Worm (Caenorhabditis elegans): ENCODE results near the gene dpm-3.

The dpm-3 gene

DNA sequence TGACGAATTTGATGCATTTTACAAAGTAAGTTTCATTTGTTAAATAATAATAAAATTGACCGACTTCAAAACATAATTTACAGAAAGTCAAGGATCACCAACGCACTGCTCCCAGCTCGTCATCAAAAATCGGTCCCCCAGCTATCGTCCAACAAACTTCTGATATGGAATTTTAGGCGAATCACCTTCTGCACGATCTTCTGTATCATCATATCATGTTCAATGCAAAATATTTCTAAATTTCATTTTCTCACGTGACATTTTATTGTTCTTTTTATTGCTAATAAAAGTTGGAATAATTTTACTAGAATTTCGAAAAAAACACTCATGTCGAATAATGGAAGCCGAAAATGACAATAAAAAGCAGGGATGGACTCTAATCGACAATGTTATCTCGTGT, 18.8 kb downstream of the dpm-3 start, which contains the start of gene acl-13:
Gene acl-13, plus strand, starts transcription at position 301 of the 400 bp plus-strand sequence.
- TF ChIP-seq ceh-13 (GFP tag; optimal IDR thresholded peaks at IDR 0.05): no peak
- TF ChIP-seq ama-1 (optimal IDR thresholded peaks at IDR 0.05): no peak
- no peak for TF ChIP-seq tbx-11 (GFP tag; IDR thresholded peaks at IDR 0.05)
- no peak for TF ChIP-seq sea-1 (GFP tag; conservative IDR thresholded peaks at IDR 0.05)
- TF ChIP-seq scrt-1 (GFP tag; IDR thresholded peaks at IDR 0.05): no peak
- no peak for TF ChIP-seq hmg-4 (GFP tag; optimal IDR thresholded peaks at IDR 0.05)
- no peak for TF ChIP-seq aly-1 (tag; optimal IDR thresholded peaks at IDR 0.05)
- no peak for TF ChIP-seq hnd-1 (tag; optimal IDR thresholded peaks at IDR 0.05)
- no peak for TF ChIP-seq ceh-36 (tag; optimal IDR thresholded peaks at IDR 0.05)
- no peak for TF ChIP-seq flt-1 (GFP tag; IDR thresholded peaks at IDR 0.05)
- TF ChIP-seq tbx-37 (GFP tag; conservative IDR thresholded peaks at IDR 0.05): no peak
- no peak for TF ChIP-seq ets-7 (tag; optimal IDR thresholded peaks at IDR 0.05)
- no peak for TF ChIP-seq B0310.2 (tag; optimal IDR thresholded peaks at IDR 0.05)
- TF ChIP-seq hmbx-1 (tag; optimal IDR thresholded peaks at IDR 0.05): no peak
- no peak for TF ChIP-seq tra-4 (tag; optimal IDR thresholded peaks at IDR 0.05)
- no peak for TF ChIP-seq pes-1 (GFP tag; IDR thresholded peaks at IDR 0.05)
- TF ChIP-seq F13C5.2 (tag; optimal IDR thresholded peaks at IDR 0.05): no peak

DNA sequence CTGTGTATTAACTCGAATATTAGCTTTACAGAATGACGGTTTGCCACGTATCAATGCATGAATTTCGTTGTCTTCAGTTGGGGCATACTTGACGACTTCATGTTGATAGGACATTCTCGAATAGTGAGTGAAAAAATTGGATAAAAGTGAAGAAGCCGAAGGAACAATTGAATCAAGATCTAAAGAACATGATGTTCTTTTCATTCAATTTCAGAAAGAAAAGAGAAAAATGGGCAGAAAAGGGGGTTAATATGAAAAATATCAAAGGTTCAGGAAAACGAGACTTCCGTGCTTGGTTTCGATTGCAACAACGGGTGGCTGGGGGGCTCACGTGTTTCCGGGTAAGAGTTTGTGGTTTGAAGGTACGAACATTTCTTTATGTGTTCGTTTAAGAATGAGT, 23.2 kb downstream of the dpm-3 start:
- TF ChIP-seq sea-1 (GFP tag; conservative IDR thresholded peaks at IDR 0.05): no peak
- no peak for TF ChIP-seq ceh-13 (GFP tag; optimal IDR thresholded peaks at IDR 0.05)
- no peak for TF ChIP-seq ets-7 (tag; optimal IDR thresholded peaks at IDR 0.05)
- TF ChIP-seq pes-1 (GFP tag; IDR thresholded peaks at IDR 0.05): no peak
- TF ChIP-seq aly-1 (tag; optimal IDR thresholded peaks at IDR 0.05): no peak
- TF ChIP-seq flt-1 (GFP tag; IDR thresholded peaks at IDR 0.05): no peak
- TF ChIP-seq B0310.2 (tag; optimal IDR thresholded peaks at IDR 0.05): no peak
- no peak for TF ChIP-seq hnd-1 (tag; optimal IDR thresholded peaks at IDR 0.05)
- TF ChIP-seq tbx-11 (GFP tag; IDR thresholded peaks at IDR 0.05): no peak
- TF ChIP-seq F13C5.2 (tag; optimal IDR thresholded peaks at IDR 0.05): no peak
- TF ChIP-seq tra-4 (tag; optimal IDR thresholded peaks at IDR 0.05): no peak
- TF ChIP-seq hmbx-1 (tag; optimal IDR thresholded peaks at IDR 0.05): no peak
- no peak for TF ChIP-seq ama-1 (optimal IDR thresholded peaks at IDR 0.05)
- TF ChIP-seq tbx-37 (GFP tag; conservative IDR thresholded peaks at IDR 0.05): no peak
- TF ChIP-seq hmg-4 (GFP tag; optimal IDR thresholded peaks at IDR 0.05): no peak
- TF ChIP-seq ceh-36 (tag; optimal IDR thresholded peaks at IDR 0.05): no peak
- TF ChIP-seq scrt-1 (GFP tag; IDR thresholded peaks at IDR 0.05): no peak

DNA sequence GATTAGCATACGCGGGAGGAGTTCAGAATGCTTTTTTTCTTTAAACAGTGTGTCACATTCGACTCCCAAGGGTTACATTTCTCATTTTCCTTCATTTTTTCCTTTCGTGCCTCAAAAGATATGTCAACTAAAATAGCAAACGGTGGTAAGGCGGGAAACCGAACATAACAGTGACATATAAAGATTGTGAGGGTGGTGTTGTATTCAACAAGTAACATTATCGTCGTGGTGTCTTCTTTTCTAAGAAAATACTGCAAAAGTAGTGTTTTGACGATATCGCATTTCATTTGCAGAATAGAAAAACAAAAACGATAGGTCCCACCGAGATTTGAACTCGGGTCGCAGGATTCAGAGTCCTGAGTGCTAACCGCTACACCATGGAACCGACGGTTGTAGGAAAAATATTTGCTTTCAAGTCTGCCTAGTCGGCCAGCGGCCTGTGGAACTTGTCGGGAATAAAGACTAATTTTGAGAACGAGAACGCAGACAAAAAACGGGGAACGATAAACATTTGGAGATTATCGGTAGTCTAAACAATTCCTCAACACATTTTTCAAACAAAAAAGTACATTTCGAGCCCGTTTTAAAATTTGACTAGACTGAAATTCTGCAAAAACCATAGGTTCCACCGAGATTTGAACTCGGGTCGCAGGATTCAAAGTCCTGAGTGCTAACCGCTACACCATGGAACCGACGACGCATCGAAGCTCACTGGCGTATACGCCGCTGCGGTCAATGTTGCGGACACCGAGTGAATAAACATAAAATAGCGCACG, 25.4 kb downstream of the dpm-3 start:
- TF ChIP-seq F13C5.2 (tag; optimal IDR thresholded peaks at IDR 0.05) (no peak), sea-1 (GFP tag; conservative IDR thresholded peaks at IDR 0.05) (peak; percentile 60; the same call in 1 of the 2 replicates), ama-1 (optimal IDR thresholded peaks at IDR 0.05) (no peak), hnd-1 (tag; optimal IDR thresholded peaks at IDR 0.05) (no peak), flt-1 (GFP tag; IDR thresholded peaks at IDR 0.05) (peak; percentile 46; the same call in 1 of the 2 replicates), B0310.2 (tag; optimal IDR thresholded peaks at IDR 0.05) (no peak), ceh-13 (GFP tag; optimal IDR thresholded peaks at IDR 0.05) (no peak), pes-1 (GFP tag; IDR thresholded peaks at IDR 0.05) (peak; percentile 58; the same call in 1 of the 2 replicates), hmbx-1 (tag; optimal IDR thresholded peaks at IDR 0.05) (no peak), hmg-4 (GFP tag; optimal IDR thresholded peaks at IDR 0.05) (peak; percentile 31), tbx-11 (GFP tag; IDR thresholded peaks at IDR 0.05) (0 out of 2 replicates have a peak, but pooled peaks have one; percentile 45), scrt-1 (GFP tag; IDR thresholded peaks at IDR 0.05) (0 out of 2 replicates have a peak, but pooled peaks have one; percentile 35), ceh-36 (tag; optimal IDR thresholded peaks at IDR 0.05) (peak; percentile 29), tra-4 (tag; optimal IDR thresholded peaks at IDR 0.05) (no peak), tbx-37 (GFP tag; conservative IDR thresholded peaks at IDR 0.05) (peak; percentile 57), ets-7 (tag; optimal IDR thresholded peaks at IDR 0.05) (no peak), aly-1 (tag; optimal IDR thresholded peaks at IDR 0.05) (no peak)

DNA sequence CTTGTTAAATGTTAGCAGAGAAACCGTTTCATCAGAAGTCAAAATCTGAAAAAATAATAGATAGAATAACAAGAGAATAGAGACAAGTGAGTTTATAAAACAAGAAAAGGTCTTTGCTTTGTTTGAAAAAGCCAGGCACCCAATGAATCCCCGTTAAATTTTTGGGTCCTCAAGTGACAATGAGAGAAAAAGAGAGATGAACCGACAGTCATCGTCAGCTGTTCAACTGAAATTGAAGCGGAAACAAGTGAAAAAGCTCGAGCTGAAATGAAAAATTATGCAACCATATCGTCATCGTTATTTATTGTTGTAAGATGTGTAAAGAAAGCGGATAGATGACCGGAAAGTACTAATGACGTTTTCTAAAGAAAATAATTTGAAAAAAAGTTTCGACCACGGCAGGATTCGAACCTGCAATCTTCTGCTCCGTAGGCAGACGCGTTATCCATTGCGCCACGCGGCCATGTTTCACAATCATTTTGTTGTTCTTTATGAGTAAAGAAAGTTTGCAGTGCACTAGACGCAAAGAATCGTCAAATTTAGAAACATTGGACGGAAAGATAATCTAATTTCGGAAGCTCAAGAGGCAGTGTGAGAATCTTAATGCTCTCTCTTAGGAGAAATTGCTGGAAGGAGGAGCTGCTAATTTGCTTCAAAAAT, 26.3 kb downstream of the dpm-3 start, which contains the start of gene F08G5.3:
Gene F08G5.3, minus strand, starts transcription at position 51 of the 660 bp plus-strand sequence.
- no peak for TF ChIP-seq hmbx-1 (tag; optimal IDR thresholded peaks at IDR 0.05)
- TF ChIP-seq hnd-1 (tag; optimal IDR thresholded peaks at IDR 0.05): no peak
- TF ChIP-seq hmg-4 (GFP tag; optimal IDR thresholded peaks at IDR 0.05): no peak
- TF ChIP-seq tbx-37 (GFP tag; conservative IDR thresholded peaks at IDR 0.05): 0 out of 2 replicates have a peak, but pooled peaks have one; percentile 15
- TF ChIP-seq aly-1 (tag; optimal IDR thresholded peaks at IDR 0.05): no peak
- TF ChIP-seq scrt-1 (GFP tag; IDR thresholded peaks at IDR 0.05): peak; percentile 57; the same call in 1 of the 2 replicates
- TF ChIP-seq pes-1 (GFP tag; IDR thresholded peaks at IDR 0.05): peak; percentile 77
- TF ChIP-seq sea-1 (GFP tag; conservative IDR thresholded peaks at IDR 0.05): 0 out of 2 replicates have a peak, but pooled peaks have one; percentile 9
- TF ChIP-seq flt-1 (GFP tag; IDR thresholded peaks at IDR 0.05): peak; percentile 43; the same call in 1 of the 2 replicates
- no peak for TF ChIP-seq ets-7 (tag; optimal IDR thresholded peaks at IDR 0.05)
- no peak for TF ChIP-seq B0310.2 (tag; optimal IDR thresholded peaks at IDR 0.05)
- peak; percentile 0 for TF ChIP-seq F13C5.2 (tag; optimal IDR thresholded peaks at IDR 0.05)
- no peak for TF ChIP-seq ceh-13 (GFP tag; optimal IDR thresholded peaks at IDR 0.05)
- no peak for TF ChIP-seq tbx-11 (GFP tag; IDR thresholded peaks at IDR 0.05)
- TF ChIP-seq ceh-36 (tag; optimal IDR thresholded peaks at IDR 0.05): no peak

DNA sequence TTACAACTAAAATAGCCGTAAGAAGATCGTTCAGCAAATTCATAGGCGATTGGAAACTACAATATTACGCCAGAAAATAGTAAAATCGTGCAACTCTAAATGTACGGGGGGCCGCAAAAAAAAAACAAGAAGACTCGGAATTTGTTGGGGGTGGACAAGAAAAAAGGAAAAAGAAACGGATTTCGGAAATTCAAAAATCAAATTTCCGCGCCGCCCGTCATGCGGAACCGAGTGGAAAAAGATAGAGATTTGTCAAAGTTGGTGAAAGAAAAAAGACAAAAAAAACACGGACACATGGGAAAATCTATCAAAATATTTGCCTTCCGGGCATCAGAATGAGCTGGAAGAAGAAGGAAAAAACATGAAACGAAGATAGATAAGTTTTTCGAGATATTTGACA, 27.9 kb downstream of the dpm-3 start:
- TF ChIP-seq B0310.2 (tag; optimal IDR thresholded peaks at IDR 0.05) (no peak), scrt-1 (GFP tag; IDR thresholded peaks at IDR 0.05) (no peak), hmbx-1 (tag; optimal IDR thresholded peaks at IDR 0.05) (no peak), pes-1 (GFP tag; IDR thresholded peaks at IDR 0.05) (no peak), ceh-13 (GFP tag; optimal IDR thresholded peaks at IDR 0.05) (no peak), sea-1 (GFP tag; conservative IDR thresholded peaks at IDR 0.05) (no peak), F13C5.2 (tag; optimal IDR thresholded peaks at IDR 0.05) (no peak), tra-4 (tag; optimal IDR thresholded peaks at IDR 0.05) (no peak), hnd-1 (tag; optimal IDR thresholded peaks at IDR 0.05) (no peak), ama-1 (optimal IDR thresholded peaks at IDR 0.05) (no peak), flt-1 (GFP tag; IDR thresholded peaks at IDR 0.05) (no peak), tbx-37 (GFP tag; conservative IDR thresholded peaks at IDR 0.05) (no peak), hmg-4 (GFP tag; optimal IDR thresholded peaks at IDR 0.05) (no peak)

DNA sequence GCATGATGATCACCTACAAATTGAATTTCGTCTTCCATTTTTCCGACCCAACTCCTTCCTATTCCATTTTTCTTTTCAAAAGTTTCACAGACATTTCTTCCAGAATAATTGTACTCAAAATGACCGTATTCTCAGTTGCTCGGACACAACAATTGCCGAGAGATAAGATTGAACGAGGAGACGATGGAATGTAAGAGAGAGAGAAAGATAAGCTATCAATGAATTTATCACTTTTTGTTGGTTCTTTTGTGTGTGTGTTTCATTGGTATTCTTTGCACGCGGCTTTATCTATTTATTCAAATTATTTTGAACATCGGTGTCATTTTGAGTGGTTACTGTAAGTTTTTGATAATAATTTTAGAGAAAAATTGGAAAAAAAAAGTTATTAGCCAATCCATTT, 29.1 kb downstream of the dpm-3 start, which contains the start of gene ugt-65:
Gene ugt-65, plus strand, starts transcription at position 229 of the 400 bp plus-strand sequence.
- TF ChIP-seq F13C5.2 (tag; optimal IDR thresholded peaks at IDR 0.05): no peak
- TF ChIP-seq hnd-1 (tag; optimal IDR thresholded peaks at IDR 0.05): no peak
- TF ChIP-seq B0310.2 (tag; optimal IDR thresholded peaks at IDR 0.05): no peak
- no peak for TF ChIP-seq hmg-4 (GFP tag; optimal IDR thresholded peaks at IDR 0.05)
- no peak for TF ChIP-seq ets-7 (tag; optimal IDR thresholded peaks at IDR 0.05)
- TF ChIP-seq flt-1 (GFP tag; IDR thresholded peaks at IDR 0.05): no peak
- no peak for TF ChIP-seq tbx-37 (GFP tag; conservative IDR thresholded peaks at IDR 0.05)
- TF ChIP-seq tra-4 (tag; optimal IDR thresholded peaks at IDR 0.05): no peak
- TF ChIP-seq pes-1 (GFP tag; IDR thresholded peaks at IDR 0.05): no peak
- TF ChIP-seq hmbx-1 (tag; optimal IDR thresholded peaks at IDR 0.05): no peak
- no peak for TF ChIP-seq ceh-36 (tag; optimal IDR thresholded peaks at IDR 0.05)
- TF ChIP-seq aly-1 (tag; optimal IDR thresholded peaks at IDR 0.05): no peak
- TF ChIP-seq sea-1 (GFP tag; conservative IDR thresholded peaks at IDR 0.05): no peak
- TF ChIP-seq tbx-11 (GFP tag; IDR thresholded peaks at IDR 0.05): no peak
- TF ChIP-seq scrt-1 (GFP tag; IDR thresholded peaks at IDR 0.05): no peak
- TF ChIP-seq ama-1 (optimal IDR thresholded peaks at IDR 0.05): no peak
- no peak for TF ChIP-seq ceh-13 (GFP tag; optimal IDR thresholded peaks at IDR 0.05)
